Worm (Caenorhabditis elegans): ENCODE data around the gene T10C6.15.

The T10C6.15 gene

ce11 chrV:16060135-16060534, 14.4 kb upstream of the T10C6.15 start, which contains the start of gene F14H3.15:
Gene F14H3.15, minus strand, starts transcription at chrV:16060235.
- no peak for TF ChIP-seq spr-1 (tag; optimal IDR thresholded peaks at IDR 0.05)
- TF ChIP-seq ceh-82 (tag; optimal IDR thresholded peaks at IDR 0.05) = no peak
- TF ChIP-seq R02D3.7 (tag; optimal IDR thresholded peaks at IDR 0.05) = no peak
- no peak for TF ChIP-seq dve-1 (tag; optimal IDR thresholded peaks at IDR 0.05; ENCODE audit: insufficient read depth)

ce11 chrV:16058872-16059271, 13.1 kb upstream of the T10C6.15 start, which contains the start of gene F14H3.6:
Gene F14H3.6, minus strand, starts transcription at chrV:16058893.
- TF ChIP-seq daf-8 (GFP tag; IDR thresholded peaks at IDR 0.05) = no peak
- no peak for TF ChIP-seq ZK546.5 (tag; optimal IDR thresholded peaks at IDR 0.05)

- no peak for TF ChIP-seq nhr-102 (tag; optimal IDR thresholded peaks at IDR 0.05)
- no peak for TF ChIP-seq gei-8 (GFP tag; optimal IDR thresholded peaks at IDR 0.05)
- no peak for TF ChIP-seq unc-62 (GFP tag; optimal IDR thresholded peaks at IDR 0.05 in 1 of 2)
- no peak for TF ChIP-seq unc-62 (tag; optimal IDR thresholded peaks at IDR 0.05)
- TF ChIP-seq pha-4 (GFP tag; IDR thresholded peaks at IDR 0.05) = no peak
- no peak for TF ChIP-seq pha-4 (tag; optimal IDR thresholded peaks at IDR 0.05)
- TF ChIP-seq ZK337.2 (GFP tag; IDR thresholded peaks at IDR 0.05) = no peak
- no peak for TF ChIP-seq ceh-82 (tag; optimal IDR thresholded peaks at IDR 0.05)
- no peak for TF ChIP-seq lsy-2 (tag; optimal IDR thresholded peaks at IDR 0.05)
- no peak for TF ChIP-seq T26A8.4 (GFP tag; IDR thresholded peaks at IDR 0.05)
- TF ChIP-seq ztf-11 (tag; optimal IDR thresholded peaks at IDR 0.05) = no peak
- TF ChIP-seq tag-97 (GFP tag; IDR thresholded peaks at IDR 0.05) = no peak
- TF ChIP-seq F10B5.3 (tag; optimal IDR thresholded peaks at IDR 0.05) = no peak
- TF ChIP-seq dve-1 (tag; optimal IDR thresholded peaks at IDR 0.05; ENCODE audit: insufficient read depth) = no peak
- TF ChIP-seq ctbp-1 (GFP tag; IDR thresholded peaks at IDR 0.05) = no peak
- no peak for TF ChIP-seq ZK546.5 (tag; optimal IDR thresholded peaks at IDR 0.05)
- TF ChIP-seq hlh-11 (tag; optimal IDR thresholded peaks at IDR 0.05) = no peak
- no peak for TF ChIP-seq daf-12 (tag; optimal IDR thresholded peaks at IDR 0.05)
- no peak for TF ChIP-seq cey-2 (tag; optimal IDR thresholded peaks at IDR 0.05; ENCODE audit: borderline replicate concordance, insufficient read depth)
- no peak for TF ChIP-seq aha-1 (tag)
Measured at ce11 chrV:16057010-16057463, 11.3 kb upstream of the T10C6.15 start, which contains the start of gene F14H3.5. Gene F14H3.5, minus strand, starts transcription at chrV:16057060.

ce11 chrV:16055031-16055430, 9.3 kb upstream of the T10C6.15 start, which contains the start of gene F14H3.4:
Gene F14H3.4, minus strand, starts transcription at chrV:16055072.
- no peak for TF ChIP-seq lin-38 (GFP tag; IDR thresholded peaks at IDR 0.05)
- TF ChIP-seq ceh-28 (tag; optimal IDR thresholded peaks at IDR 0.05) = no peak
- TF ChIP-seq nhr-76 (tag; optimal IDR thresholded peaks at IDR 0.05) = no peak
- TF ChIP-seq hlh-30 (tag; optimal IDR thresholded peaks at IDR 0.05; ENCODE audit: insufficient read depth) = no peak
- no peak for TF ChIP-seq D1046.2 (GFP tag; IDR thresholded peaks at IDR 0.05)
- no peak for TF ChIP-seq unc-39 (tag; optimal IDR thresholded peaks at IDR 0.05)
- no peak for TF ChIP-seq ctbp-1 (GFP tag; IDR thresholded peaks at IDR 0.05)

ce11 chrV:16053373-16053772, 7.6 kb upstream of the T10C6.15 start, which contains the start of gene F14H3.3:
Gene F14H3.3, minus strand, starts transcription at chrV:16053473.
- TF ChIP-seq unc-39 (tag; optimal IDR thresholded peaks at IDR 0.05) = no peak
- TF ChIP-seq nhr-6 (tag; optimal IDR thresholded peaks at IDR 0.05) = no peak
- no peak for TF ChIP-seq saeg-2 (GFP tag; IDR thresholded peaks at IDR 0.05)
- no peak for TF ChIP-seq nhr-237 (tag; optimal IDR thresholded peaks at IDR 0.05)
- no peak for TF ChIP-seq zip-2 (tag; optimal IDR thresholded peaks at IDR 0.05)
- TF ChIP-seq aha-1 (tag) = peak; percentile 52

- no peak for TF ChIP-seq madf-9 (GFP tag; conservative IDR thresholded peaks at IDR 0.05)
- no peak for TF ChIP-seq dmd-8 (GFP tag; IDR thresholded peaks at IDR 0.05)
- no peak for TF ChIP-seq snpc-1.2 (GFP tag; IDR thresholded peaks at IDR 0.05)
- no peak for TF ChIP-seq F10B5.3 (tag; optimal IDR thresholded peaks at IDR 0.05)
Measured at ce11 chrV:16049177-16049576, 3.4 kb upstream of the T10C6.15 start, which contains the start of gene best-12. Gene best-12, plus strand, starts transcription at chrV:16049477.
